Worm (Caenorhabditis elegans) whole organism, late embryonic: ENCODE data around the gene fbxa-79.

Experiments
- ceh-31 ChIP-seq: sonication (generic microtip); optimal IDR thresholded peaks from 2 replicates; lab custom pipeline; 2016; ENCODE audit warnings: missing genetic modification characterization, missing compliant biosample characterization
- ceh-34 ChIP-seq: sonication (generic microtip); optimal IDR thresholded peaks from 2 replicates; lab custom pipeline; 2016; ENCODE audit warnings: mild to moderate bottlenecking, missing genetic modification characterization, missing compliant biosample characterization
- ceh-48 ChIP-seq: sonication (generic microtip); optimal IDR thresholded peaks from 2 replicates; lab custom pipeline; 2016; ENCODE audit warnings: missing genetic modification characterization, inconsistent platforms, missing compliant biosample characterization
- ceh-9 ChIP-seq: sonication (generic microtip); optimal IDR thresholded peaks from 2 replicates; lab custom pipeline; 2016; ENCODE audit warnings: mild to moderate bottlenecking, missing genetic modification characterization, inconsistent platforms, missing compliant biosample characterization
- elt-2 ChIP-seq: sonication (generic microtip); optimal IDR thresholded peaks from 2 replicates; lab custom pipeline; 2016; ENCODE audit warnings: missing genetic modification reagents, missing genetic modification characterization, missing compliant biosample characterization
- fkh-6 ChIP-seq: sonication (generic microtip); optimal IDR thresholded peaks from 2 replicates; lab custom pipeline; 2016; ENCODE audit warnings: missing genetic modification characterization, missing compliant biosample characterization
- hlh-6 ChIP-seq: sonication (generic microtip); optimal IDR thresholded peaks from 2 replicates; lab custom pipeline; 2016; ENCODE audit warnings: missing genotype, missing genetic modification characterization, missing compliant biosample characterization
- pat-9 ChIP-seq: fragments of 200-800 bp; sonication (Bioruptor generic); optimal IDR thresholded peaks from 2 replicates; lab custom pipeline; 2018; ENCODE audit warnings: mild to moderate bottlenecking, missing genetic modification characterization, moderate library complexity, missing compliant biosample characterization
- pqm-1 ChIP-seq: sonication (generic microtip); optimal IDR thresholded peaks from 2 replicates; lab custom pipeline; 2016; ENCODE audit warnings: missing genetic modification characterization, missing compliant biosample characterization
- unc-55 ChIP-seq: sonication (generic microtip); optimal IDR thresholded peaks from 2 replicates; lab custom pipeline; 2017; ENCODE audit warnings: missing biosample characterization, missing genetic modification reagents, missing genetic modification characterization

DNA sequence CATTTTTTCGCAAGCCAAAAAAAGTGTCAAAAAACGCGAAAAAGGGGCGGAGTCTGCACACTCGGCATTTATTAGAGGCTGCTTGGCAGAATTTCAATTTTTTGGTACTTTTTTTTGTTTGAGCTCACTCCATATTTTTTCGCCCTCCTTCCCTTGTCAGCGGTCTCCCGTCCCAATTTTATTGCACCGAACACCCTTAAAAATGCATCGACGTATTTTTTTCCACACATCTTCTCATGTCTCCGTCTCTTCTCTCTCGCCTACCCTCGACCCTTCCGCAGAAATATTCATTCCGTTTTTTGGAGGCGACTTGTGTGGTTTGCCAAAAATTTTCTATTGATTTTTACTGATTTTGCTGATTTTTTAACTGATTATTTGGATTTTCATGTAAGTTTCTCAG lies 18.4 kb upstream of the fbxa-79 start, which contains the start of gene Y82E9BL.18:
- no peak for TF ChIP-seq ceh-48 (tag; lab: Kevin White, UChicago)
- TF ChIP-seq elt-2 (tag; lab: Kevin White, UChicago), result no peak
- no peak for TF ChIP-seq unc-55 (GFP tag; lab: Kevin White, UChicago)
- TF ChIP-seq fkh-6 (tag; lab: Kevin White, UChicago), result no peak
- no peak for TF ChIP-seq ceh-34 (tag; lab: Kevin White, UChicago)
- no peak for TF ChIP-seq pat-9
- no peak for TF ChIP-seq ceh-9 (tag; lab: Kevin White, UChicago)
- no peak for TF ChIP-seq pqm-1 (tag; lab: Kevin White, UChicago)
- TF ChIP-seq ceh-31 (tag; lab: Kevin White, UChicago), result no peak
- TF ChIP-seq hlh-6 (tag; lab: Kevin White, UChicago), result no peak
